Fruit fly (Drosophila melanogaster) whole organism, embryonic: Measurements from ENCODE around the gene CG5273.

Experiments
- B-H2 ChIP-seq: fragments of 200-800 bp; sonication (Bioruptor generic); optimal IDR thresholded peaks from 2 replicates; lab custom pipeline; 2018; ENCODE audit warnings: missing biosample characterization, mild to moderate bottlenecking, missing genetic modification characterization
- CG10654 ChIP-seq: fragments of 200-800 bp; sonication (Bioruptor generic); optimal IDR thresholded peaks from 2 replicates; lab custom pipeline; 2016; ENCODE audit warnings: missing biosample characterization, missing genetic modification characterization
- CG11456 ChIP-seq: fragments of 200-800 bp; sonication (Bioruptor generic); IDR thresholded peaks from 3 replicates; pipeline ENCODE4 v1.3.6; 2022; ENCODE audit warnings: missing biosample characterization, missing genetic modification characterization
- CG12155 ChIP-seq: fragments of 200-800 bp; sonication (Bioruptor generic); optimal IDR thresholded peaks from 3 replicates; lab custom pipeline; 2016; ENCODE audit warnings: missing biosample characterization, missing genetic modification characterization
- CG13287 ChIP-seq: fragments of 200-800 bp; sonication (Bioruptor generic); IDR thresholded peaks from 2 replicates; pipeline ENCODE4 v1.3.6; 2022; ENCODE audit warnings: missing biosample characterization, missing genetic modification characterization; ENCODE audit not compliant: partially characterized antibody
- CG13894 ChIP-seq: fragments of 200-800 bp; sonication (Bioruptor generic); optimal IDR thresholded peaks from 3 replicates; lab custom pipeline; 2018; ENCODE audit warnings: missing biosample characterization, mild to moderate bottlenecking, missing genetic modification characterization, moderate library complexity
- CG14710 ChIP-seq: fragments of 200-800 bp; sonication (Bioruptor generic); optimal IDR thresholded peaks from 3 replicates; lab custom pipeline; 2019; ENCODE audit warnings: missing biosample characterization, mild to moderate bottlenecking, missing genetic modification characterization, moderate library complexity
- CG15514 ChIP-seq: fragments of 200-800 bp; sonication (Bioruptor generic); optimal IDR thresholded peaks from 3 replicates; lab custom pipeline; 2017; ENCODE audit warnings: missing biosample characterization, missing genetic modification characterization, mild to moderate bottlenecking, moderate library complexity, missing genetic modification reagents
- CG1603 ChIP-seq: fragments of 200-800 bp; sonication (Bioruptor generic); optimal IDR thresholded peaks from 2 replicates; lab custom pipeline; 2019; ENCODE audit warnings: missing biosample characterization, mild to moderate bottlenecking, missing genetic modification characterization, moderate library complexity
- CG16813 ChIP-seq: fragments of 200-800 bp; sonication (Bioruptor generic); IDR thresholded peaks from 3 replicates; pipeline ENCODE4 v1.3.6; 2022; ENCODE audit warnings: missing biosample characterization, missing genetic modification characterization; ENCODE audit not compliant: partially characterized antibody
- CG17829 ChIP-seq: fragments of 200-800 bp; optimal IDR thresholded peaks from 2 replicates; lab custom pipeline; 2019; ENCODE audit warnings: missing biosample characterization, mild to moderate bottlenecking, missing genetic modification characterization, moderate library complexity
- CG18262 ChIP-seq: fragments of 200-800 bp; optimal IDR thresholded peaks from 3 replicates; lab custom pipeline; 2019; ENCODE audit warnings: missing biosample characterization, mild to moderate bottlenecking, missing genetic modification characterization, moderate library complexity
- CG18476 ChIP-seq: fragments of 200-800 bp; sonication (Bioruptor generic); optimal IDR thresholded peaks from 2 replicates; lab custom pipeline; 2016; ENCODE audit warnings: missing biosample characterization, mild to moderate bottlenecking, missing genetic modification characterization
- CG2116 ChIP-seq: fragments of 200-800 bp; sonication (Bioruptor generic); optimal IDR thresholded peaks from 3 replicates; lab custom pipeline; 2018; ENCODE audit warnings: missing biosample characterization, mild to moderate bottlenecking, missing genetic modification characterization
- CG3281 ChIP-seq: fragments of 200-800 bp; sonication (Bioruptor generic); optimal IDR thresholded peaks from 3 replicates; lab custom pipeline; 2017; ENCODE audit warnings: missing biosample characterization, mild to moderate bottlenecking, missing genetic modification characterization
- CG34224 ChIP-seq: fragments of 200-800 bp; sonication (Bioruptor generic); IDR thresholded peaks from 3 replicates; pipeline ENCODE4 v1.3.6; 2022; ENCODE audit warnings: missing biosample characterization, missing genetic modification characterization; ENCODE audit not compliant: partially characterized antibody
- CG42726 ChIP-seq: fragments of 200-800 bp; sonication (Bioruptor generic); IDR thresholded peaks from 2 replicates; pipeline ENCODE4 v1.3.6; 2022; ENCODE audit warnings: missing biosample characterization, missing genetic modification characterization; ENCODE audit not compliant: partially characterized antibody
- CG4424 ChIP-seq: fragments of 200-800 bp; sonication (Bioruptor generic); optimal IDR thresholded peaks from 3 replicates; lab custom pipeline; 2016; ENCODE audit warnings: missing biosample characterization, missing genetic modification characterization
- CG6683 ChIP-seq: fragments of 200-800 bp; sonication (Bioruptor generic); optimal IDR thresholded peaks from 2 replicates; lab custom pipeline; 2017; ENCODE audit warnings: missing biosample characterization, mild to moderate bottlenecking, missing genetic modification characterization, missing genetic modification reagents
- CG7372 ChIP-seq: fragments of 200-800 bp; sonication (Bioruptor generic); IDR thresholded peaks from 2 replicates; pipeline ENCODE4 v1.3.6; 2022; ENCODE audit warnings: missing biosample characterization, missing genetic modification characterization
- CG7786 ChIP-seq: fragments of 200-800 bp; sonication (Bioruptor generic); optimal IDR thresholded peaks from 2 replicates; lab custom pipeline; 2016; ENCODE audit warnings: missing biosample characterization, missing genetic modification characterization
- CG9609 ChIP-seq: fragments of 200-800 bp; sonication (Bioruptor generic); optimal IDR thresholded peaks from 3 replicates; lab custom pipeline; 2016; ENCODE audit warnings: missing biosample characterization, missing genetic modification characterization
- Drgx ChIP-seq: fragments of 200-800 bp; sonication (Bioruptor generic); IDR thresholded peaks from 2 replicates; pipeline ENCODE4 v1.3.6; 2022; ENCODE audit warnings: missing biosample characterization, missing genetic modification characterization
- E2f2 ChIP-seq: fragments of 200-800 bp; sonication (Bioruptor generic); IDR thresholded peaks from 2 replicates; pipeline ENCODE4 v1.3.6; 2022; ENCODE audit warnings: missing biosample characterization, missing genetic modification characterization
- ERR ChIP-seq: fragments of 200-800 bp; sonication (Bioruptor generic); optimal IDR thresholded peaks from 2 replicates; lab custom pipeline; 2016; ENCODE audit warnings: missing biosample characterization, missing genetic modification characterization
- HLH54F ChIP-seq: fragments of 200-800 bp; sonication (Bioruptor generic); optimal IDR thresholded peaks from 3 replicates; lab custom pipeline; 2016; ENCODE audit warnings: missing biosample characterization, missing genetic modification characterization
- HmgD ChIP-seq: fragments of 200-800 bp; sonication (Bioruptor generic); optimal IDR thresholded peaks from 3 replicates; lab custom pipeline; 2016; ENCODE audit warnings: missing biosample characterization, missing genetic modification characterization
- Hmx ChIP-seq: fragments of 200-800 bp; sonication (Bioruptor generic); optimal IDR thresholded peaks from 2 replicates; lab custom pipeline; 2016; ENCODE audit warnings: missing biosample characterization, missing genetic modification characterization
- NC2β ChIP-seq: fragments of 200-800 bp; sonication (Bioruptor generic); optimal IDR thresholded peaks from 2 replicates; lab custom pipeline; 2016; ENCODE audit warnings: missing biosample characterization, missing genetic modification characterization
- NfI ChIP-seq: fragments of 200-800 bp; sonication (Bioruptor generic); optimal IDR thresholded peaks from 3 replicates; lab custom pipeline; 2018; ENCODE audit warnings: missing biosample characterization, mild to moderate bottlenecking, missing genetic modification characterization, moderate library complexity
- Rfx ChIP-seq: fragments of 200-800 bp; sonication (Bioruptor generic); IDR thresholded peaks from 2 replicates; pipeline ENCODE4 v1.3.6; 2022; ENCODE audit warnings: missing biosample characterization, missing genetic modification characterization
- ci ChIP-seq: fragments of 200-800 bp; sonication (Bioruptor generic); IDR thresholded peaks from 3 replicates; pipeline ENCODE4 v1.3.6; 2022; ENCODE audit warnings: missing biosample characterization, missing genetic modification characterization
- dm ChIP-seq: fragments of 200-800 bp; sonication (Bioruptor generic); optimal IDR thresholded peaks from 3 replicates; lab custom pipeline; 2016; ENCODE audit warnings: missing biosample characterization, missing genetic modification characterization
- esg ChIP-seq: fragments of 200-800 bp; sonication (Bioruptor generic); conservative IDR thresholded peaks from 2 replicates; pipeline ENCODE4 v1.3.6; 2022; ENCODE audit warnings: missing biosample characterization, missing genetic modification characterization
- ftz-f1 ChIP-seq: fragments of 200-800 bp; sonication (Bioruptor generic); optimal IDR thresholded peaks from 2 replicates; lab custom pipeline; 2016; ENCODE audit warnings: missing biosample characterization, missing genetic modification characterization
- gsb-n ChIP-seq: fragments of 200-800 bp; sonication (Bioruptor generic); optimal IDR thresholded peaks from 3 replicates; lab custom pipeline; 2018; ENCODE audit warnings: missing biosample characterization, mild to moderate bottlenecking, missing genetic modification characterization
- hth ChIP-seq: fragments of >200 bp; optimal IDR thresholded peaks from 2 replicates; lab custom pipeline; 2017; ENCODE audit warnings: inconsistent platforms
- insv ChIP-seq, 2 experiments: fragments of 200-800 bp; sonication (Bioruptor generic); optimal IDR thresholded peaks; 3 replicates each; lab custom pipeline; 2016 to 2018; ENCODE audit warnings: missing biosample characterization in 2 of 2, missing genetic modification characterization in 2 of 2
- ken ChIP-seq: fragments of 200-800 bp; sonication (Bioruptor generic); IDR thresholded peaks from 3 replicates; pipeline ENCODE4 v1.3.6; 2022; ENCODE audit warnings: missing biosample characterization, missing genetic modification characterization
- lbe ChIP-seq: fragments of 200-800 bp; sonication (Bioruptor generic); optimal IDR thresholded peaks from 2 replicates; lab custom pipeline; 2016; ENCODE audit warnings: missing biosample characterization, mild to moderate bottlenecking, missing genetic modification characterization
- lilli ChIP-seq: fragments of 200-800 bp; sonication (Bioruptor generic); optimal IDR thresholded peaks from 3 replicates; lab custom pipeline; 2016; ENCODE audit warnings: missing biosample characterization, missing genetic modification characterization
- pros ChIP-seq: fragments of 200-800 bp; sonication (Bioruptor generic); optimal IDR thresholded peaks from 3 replicates; lab custom pipeline; 2019; ENCODE audit warnings: missing biosample characterization, mild to moderate bottlenecking, missing genetic modification characterization, moderate library complexity
- ranshi ChIP-seq: fragments of 200-800 bp; sonication (Bioruptor generic); IDR thresholded peaks from 2 replicates; pipeline ENCODE4 v1.3.6; 2022; ENCODE audit warnings: missing biosample characterization, missing genetic modification characterization
- slbo ChIP-seq: fragments of 200-800 bp; sonication (Bioruptor generic); IDR thresholded peaks from 2 replicates; pipeline ENCODE4 v1.3.6; 2022; ENCODE audit warnings: missing biosample characterization, missing genetic modification characterization
- slou ChIP-seq: fragments of 200-800 bp; sonication (Bioruptor generic); optimal IDR thresholded peaks from 3 replicates; lab custom pipeline; 2016; ENCODE audit warnings: missing biosample characterization, missing genetic modification characterization
- ssp ChIP-seq: fragments of 200-800 bp; sonication (Bioruptor generic); IDR thresholded peaks from 2 replicates; pipeline ENCODE4 v1.3.6; 2022; ENCODE audit warnings: missing biosample characterization, missing genetic modification characterization
- tap ChIP-seq: fragments of 200-800 bp; optimal IDR thresholded peaks from 3 replicates; lab custom pipeline; 2019; ENCODE audit warnings: missing biosample characterization, mild to moderate bottlenecking, missing genetic modification characterization, moderate library complexity
- vnd ChIP-seq: fragments of 200-800 bp; sonication (Bioruptor generic); IDR thresholded peaks from 3 replicates; pipeline ENCODE4 v1.3.6; 2022; ENCODE audit warnings: missing biosample characterization, missing genetic modification characterization; ENCODE audit not compliant: partially characterized antibody
- zen2 ChIP-seq: fragments of 200-800 bp; sonication (Bioruptor generic); IDR thresholded peaks from 3 replicates; pipeline ENCODE4 v1.3.6; 2022; ENCODE audit warnings: missing biosample characterization, missing genetic modification characterization; ENCODE audit not compliant: partially characterized antibody

The CG5273 gene

dm6 chrX:792923-793322 lies 33.5 kb downstream of the CG5273 start, which contains the start of gene CG16989 (continued):
- no peak for TF ChIP-seq CG18476 (GFP tag; lab: Kevin White, UChicago)
- TF ChIP-seq slou (GFP tag; lab: Kevin White, UChicago), result no peak
- TF ChIP-seq CG12155, result no peak
- no peak for TF ChIP-seq ci (GFP tag; lab: Robert Waterston, UW)
- peak; percentile 62 for TF ChIP-seq CG15514 (GFP tag; lab: Kevin White, UChicago)
- no peak for TF ChIP-seq pros (GFP tag; lab: Kevin White, UChicago)
- TF ChIP-seq ssp (GFP tag; lab: Robert Waterston, UW), result no peak
- TF ChIP-seq CG6683 (GFP tag; lab: Kevin White, UChicago), result no peak
- no peak for TF ChIP-seq CG7372 (GFP tag; lab: Robert Waterston, UW)
- TF ChIP-seq CG1603 (tag; lab: Kevin White, UChicago), result peak; percentile 61
- TF ChIP-seq CG10654, result no peak
- TF ChIP-seq CG34224 (GFP tag; lab: Robert Waterston, UW), result no peak
- peak; percentile 83 for TF ChIP-seq CG2116 (GFP tag; lab: Kevin White, UChicago)

- TF ChIP-seq E2f2 (GFP tag; lab: Robert Waterston, UW), result peak; percentile 22; the same call in 1 of the 2 replicates
- TF ChIP-seq lbe (GFP tag; lab: Kevin White, UChicago), result peak; percentile 46
- peak; percentile 18 for TF ChIP-seq HmgD (GFP tag; lab: Kevin White, UChicago)
- peak; percentile 5 for TF ChIP-seq NC2β (GFP tag; lab: Kevin White, UChicago)
- TF ChIP-seq B-H2 (GFP tag; lab: Kevin White, UChicago), result peak; percentile 47
- TF ChIP-seq HLH54F (GFP tag; lab: Kevin White, UChicago), result peak; percentile 21
- TF ChIP-seq esg (GFP tag; lab: Robert Waterston, UW), result no peak
- peak; percentile 98 for TF ChIP-seq CG13287 (GFP tag; lab: Robert Waterston, UW)
- TF ChIP-seq lilli, result peak; percentile 35
- TF ChIP-seq CG4424 (GFP tag; lab: Kevin White, UChicago), result peak; percentile 3
- TF ChIP-seq NfI, result peak; percentile 10
- TF ChIP-seq ken (GFP tag; lab: Robert Waterston, UW), result no peak
- peak; percentile 49 for TF ChIP-seq CG18262 (tag; lab: Kevin White, UChicago)
- TF ChIP-seq insv (GFP tag; optimal IDR thresholded peaks at IDR 0.05; lab: Kevin White, UChicago), result peak in 1 of 2 experiments; percentile 82
- TF ChIP-seq hth, result no peak
- TF ChIP-seq ERR, result no peak
- TF ChIP-seq Rfx (GFP tag; lab: Robert Waterston, UW), result peak; percentile 71
- TF ChIP-seq CG11456 (GFP tag; lab: Robert Waterston, UW), result peak; percentile 61; the same call in 1 of the 3 replicates
- TF ChIP-seq Drgx (GFP tag; lab: Robert Waterston, UW), result peak; percentile 37
- TF ChIP-seq tap (tag; lab: Kevin White, UChicago), result no peak
- no peak for TF ChIP-seq CG7786 (GFP tag; lab: Kevin White, UChicago)
- peak; percentile 98 for TF ChIP-seq zen2 (GFP tag; lab: Robert Waterston, UW)
- TF ChIP-seq gsb-n (tag; lab: Kevin White, UChicago), result peak; percentile 21
- peak; percentile 60 for TF ChIP-seq CG14710 (tag; lab: Kevin White, UChicago)
- peak; percentile 93 for TF ChIP-seq CG42726 (GFP tag; lab: Robert Waterston, UW)
- TF ChIP-seq vnd (GFP tag; lab: Robert Waterston, UW), result peak; percentile 89
- TF ChIP-seq CG13894 (tag; lab: Kevin White, UChicago), result peak; percentile 44
- TF ChIP-seq CG3281, result peak; percentile 15
- TF ChIP-seq CG16813 (GFP tag; lab: Robert Waterston, UW), result peak; percentile 94
- no peak for TF ChIP-seq CG9609 (GFP tag; lab: Kevin White, UChicago)
- TF ChIP-seq ftz-f1 (GFP tag; lab: Kevin White, UChicago), result peak; percentile 15
- TF ChIP-seq ranshi (GFP tag; lab: Robert Waterston, UW), result 0 out of 2 replicates have a peak, but pooled peaks have one; percentile 15
- peak; percentile 50 for TF ChIP-seq CG17829 (tag; lab: Kevin White, UChicago)
- peak; percentile 51 for TF ChIP-seq dm (GFP tag; lab: Kevin White, UChicago)
- TF ChIP-seq Hmx (GFP tag; lab: Kevin White, UChicago), result no peak
- peak; percentile 43; the same call in 1 of the 2 replicates for TF ChIP-seq slbo (GFP tag; lab: Robert Waterston, UW)
These were observed 37.1 kb downstream of the CG5273 start for dm6 chrX:796397-796989.
